Worm (Caenorhabditis elegans) whole organism, young adult: ENCODE results near the gene Y55H10A.2.
"Not testable (repeated sequence)": the region's sequence is repeated elsewhere in the genome, so short reads cannot be mapped to it uniquely, and the experiment has no call there.

Experiments used
- B0035.1 ChIP-seq: sonication (generic microtip); optimal IDR thresholded peaks from 2 replicates; lab custom pipeline; 2016; ENCODE audit warnings: missing genetic modification characterization, mild to moderate bottlenecking, missing compliant biosample characterization, missing genotype, missing genetic modification reagents
- B0261.1 ChIP-seq: sonication (generic microtip); optimal IDR thresholded peaks from 2 replicates; lab custom pipeline; 2016; ENCODE audit warnings: mild to moderate bottlenecking, missing genetic modification characterization, moderate library complexity, missing compliant biosample characterization
- B0336.3 ChIP-seq: fragments of 200-800 bp; sonication (Bioruptor generic); IDR thresholded peaks from 2 replicates; pipeline ENCODE4 v1.3.6; 2022; ENCODE audit warnings: missing genetic modification characterization, missing compliant biosample characterization
- F39B2.1 ChIP-seq: fragments of 200-800 bp; sonication (Bioruptor generic); IDR thresholded peaks from 2 replicates; pipeline ENCODE4 v1.3.6; 2022; ENCODE audit warnings: missing genetic modification reagents, missing genetic modification characterization, missing compliant biosample characterization
- F52B5.7 ChIP-seq: sonication (generic microtip); optimal IDR thresholded peaks from 2 replicates; lab custom pipeline; 2016; ENCODE audit warnings: mild to moderate bottlenecking, missing genetic modification characterization, missing compliant biosample characterization
- Y67H2A.10 ChIP-seq: fragments of 200-800 bp; sonication (Bioruptor generic); conservative IDR thresholded peaks from 2 replicates; pipeline ENCODE4 v1.3.6; 2022; ENCODE audit warnings: missing genetic modification reagents, missing genetic modification characterization, missing compliant biosample characterization
- Y95B8A.8 ChIP-seq: fragments of 200-800 bp; sonication (Bioruptor generic); IDR thresholded peaks from 2 replicates; pipeline ENCODE4 v1.3.6; 2022; ENCODE audit warnings: missing genetic modification reagents, missing genetic modification characterization, missing compliant biosample characterization
- aptf-3 ChIP-seq: fragments of 200-800 bp; sonication (Bioruptor generic); IDR thresholded peaks from 2 replicates; pipeline ENCODE4 v1.3.6; 2022; ENCODE audit warnings: missing genetic modification characterization, missing compliant biosample characterization
- bed-1 ChIP-seq: fragments of 200-800 bp; sonication (Bioruptor generic); IDR thresholded peaks from 2 replicates; pipeline ENCODE4 v1.3.6; 2022; ENCODE audit warnings: missing genetic modification reagents, missing genetic modification characterization, missing compliant biosample characterization
- bed-2 ChIP-seq: fragments of 200-800 bp; sonication (Bioruptor generic); IDR thresholded peaks from 2 replicates; pipeline ENCODE4 v1.3.6; 2022; ENCODE audit warnings: missing genetic modification reagents, missing genetic modification characterization, missing compliant biosample characterization
- cebp-1 ChIP-seq, 2 experiments: fragments of 200-800 bp in 1 of 2; sonication (Bioruptor generic) in 1 of 2; sonication (generic microtip) in 1 of 2; IDR thresholded peaks in 1 of 2; optimal IDR thresholded peaks in 1 of 2; 2 replicates each; pipeline versions ENCODE4 v1.3.6 to Lab custom; 2017 to 2022; ENCODE audit warnings: missing compliant biosample characterization in 2 of 2, missing genetic modification characterization in 2 of 2, mild to moderate bottlenecking in 1 of 2, missing genetic modification reagents in 1 of 2, moderate library complexity in 1 of 2
- cebp-2 ChIP-seq: fragments of 200-800 bp; sonication (Bioruptor generic); IDR thresholded peaks from 2 replicates; pipeline ENCODE4 v1.3.6; 2022; ENCODE audit warnings: missing genetic modification characterization, missing compliant biosample characterization
- ceh-58 ChIP-seq: fragments of 200-800 bp; sonication (Bioruptor generic); IDR thresholded peaks from 2 replicates; pipeline ENCODE4 v1.3.6; 2022; ENCODE audit warnings: missing genetic modification characterization, missing compliant biosample characterization
- dox-1 ChIP-seq: fragments of 200-800 bp; sonication (Bioruptor generic); IDR thresholded peaks from 2 replicates; pipeline ENCODE4 v1.3.6; 2022; ENCODE audit warnings: missing genetic modification reagents, missing genetic modification characterization, missing compliant biosample characterization
- dpl-1 ChIP-seq: fragments of 150-350 bp; optimal IDR thresholded peaks from 2 replicates; lab custom pipeline; 2014; ENCODE audit warnings: missing biosample characterization, missing genetic modification reagents, missing genetic modification characterization
- efl-1 ChIP-seq: fragments of 150-350 bp; optimal IDR thresholded peaks from 2 replicates; lab custom pipeline; 2014; ENCODE audit warnings: missing biosample characterization, missing genetic modification reagents, missing genetic modification characterization
- egl-18 ChIP-seq: fragments of 200-800 bp; sonication (Bioruptor generic); IDR thresholded peaks from 2 replicates; pipeline ENCODE4 v1.3.6; 2022; ENCODE audit warnings: missing genetic modification reagents, missing genetic modification characterization, missing compliant biosample characterization
- egrh-3 ChIP-seq: fragments of 200-800 bp; sonication (Bioruptor generic); IDR thresholded peaks from 2 replicates; pipeline ENCODE4 v1.3.6; 2022; ENCODE audit warnings: missing genetic modification reagents, missing genetic modification characterization, missing compliant biosample characterization
- gei-17 ChIP-seq: fragments of 200-800 bp; sonication (Bioruptor generic); optimal IDR thresholded peaks from 2 replicates; lab custom pipeline; 2018; ENCODE audit warnings: mild to moderate bottlenecking, missing genetic modification characterization, missing compliant biosample characterization
- hlh-26 ChIP-seq: fragments of 200-800 bp; sonication (Bioruptor generic); conservative IDR thresholded peaks from 2 replicates; pipeline ENCODE4 v1.3.6; 2022; ENCODE audit warnings: missing genetic modification reagents, missing genetic modification characterization, missing compliant biosample characterization
- hmg-1.2 ChIP-seq: fragments of 200-800 bp; sonication (Bioruptor generic); IDR thresholded peaks from 2 replicates; pipeline ENCODE4 v1.3.6; 2022; ENCODE audit warnings: missing genetic modification reagents, missing genetic modification characterization, missing compliant biosample characterization
- hmg-20 ChIP-seq: fragments of 200-800 bp; sonication (Bioruptor generic); IDR thresholded peaks from 2 replicates; pipeline ENCODE4 v1.3.6; 2022; ENCODE audit warnings: missing genetic modification reagents, missing genetic modification characterization, missing compliant biosample characterization
- hsf-1 ChIP-seq: fragments of 200-800 bp; sonication (Bioruptor generic); IDR thresholded peaks from 2 replicates; pipeline ENCODE4 v1.3.6; 2022; ENCODE audit warnings: missing genetic modification reagents, missing genetic modification characterization, missing compliant biosample characterization
- lsl-1 ChIP-seq: fragments of 200-800 bp; sonication (Bioruptor generic); optimal IDR thresholded peaks from 2 replicates; lab custom pipeline; 2018; ENCODE audit warnings: mild to moderate bottlenecking, missing genetic modification characterization, moderate library complexity, missing compliant biosample characterization
- madf-3 ChIP-seq: fragments of 200-800 bp; sonication (Bioruptor generic); IDR thresholded peaks from 2 replicates; pipeline ENCODE4 v1.3.6; 2022; ENCODE audit warnings: missing genetic modification reagents, missing genetic modification characterization, missing compliant biosample characterization
- mcd-1 ChIP-seq: fragments of 200-800 bp; sonication (Bioruptor generic); IDR thresholded peaks from 2 replicates; pipeline ENCODE4 v1.3.6; 2022; ENCODE audit warnings: missing genetic modification reagents, missing genetic modification characterization, missing compliant biosample characterization
- nfyb-1 ChIP-seq: fragments of 200-800 bp; sonication (Bioruptor generic); IDR thresholded peaks from 2 replicates; pipeline ENCODE4 v1.3.6; 2022; ENCODE audit warnings: missing genetic modification reagents, missing genetic modification characterization, missing compliant biosample characterization
- snpc-4 ChIP-seq, 5 experiments: fragments of 150-350 bp in 1 of 5; sonication (generic microtip) in 4 of 5; optimal IDR thresholded peaks; 2 replicates each; lab custom pipeline; 2014 to 2018; ENCODE audit warnings: missing genetic modification characterization in 5 of 5, missing biosample characterization in 3 of 5, antibody characterized with exemption in 2 of 5, mild to moderate bottlenecking in 2 of 5, missing compliant biosample characterization in 2 of 5, missing genotype in 2 of 5, moderate library complexity in 2 of 5, missing genetic modification reagents in 1 of 5
- somi-1 ChIP-seq: fragments of 200-800 bp; sonication (Bioruptor generic); optimal IDR thresholded peaks from 2 replicates; lab custom pipeline; 2018; ENCODE audit warnings: mild to moderate bottlenecking, missing genetic modification characterization, missing compliant biosample characterization
- tbp1 ChIP-seq: fragments of 200-800 bp; sonication (Bioruptor generic); optimal IDR thresholded peaks from 2 replicates; lab custom pipeline; 2018; ENCODE audit warnings: mild to moderate bottlenecking, missing genetic modification characterization, missing compliant biosample characterization
- unc-62 ChIP-seq: fragments of 150-350 bp; optimal IDR thresholded peaks from 2 replicates; lab custom pipeline; 2014; ENCODE audit warnings: missing biosample characterization, missing genetic modification reagents, missing genetic modification characterization
- zfh-2 ChIP-seq: fragments of 200-800 bp; sonication (Bioruptor generic); conservative IDR thresholded peaks from 2 replicates; pipeline ENCODE4 v1.3.6; 2022; ENCODE audit warnings: missing genetic modification reagents, missing genetic modification characterization, missing compliant biosample characterization
- ztf-22 ChIP-seq: fragments of 200-800 bp; sonication (Bioruptor generic); optimal IDR thresholded peaks from 2 replicates; lab custom pipeline; 2018; ENCODE audit warnings: mild to moderate bottlenecking, missing genetic modification characterization, moderate library complexity, missing compliant biosample characterization
- ztf-25 ChIP-seq: fragments of 200-800 bp; sonication (Bioruptor generic); IDR thresholded peaks from 2 replicates; pipeline ENCODE4 v1.3.6; 2022; ENCODE audit warnings: missing genetic modification reagents, missing genetic modification characterization, missing compliant biosample characterization
- ztf-28 ChIP-seq: fragments of 200-800 bp; sonication (Bioruptor generic); IDR thresholded peaks from 2 replicates; pipeline ENCODE4 v1.3.6; 2022; ENCODE audit warnings: missing genetic modification reagents, missing genetic modification characterization, missing compliant biosample characterization

Gene Y55H10A.2

ce11 chrIV:3389999-3390398 is 26.7 kb downstream of the Y55H10A.2 start, which contains the start of gene B0546.5:
B0546.5 (minus strand) TSS chrIV:3390099.
- not testable (repeated sequence) for TF ChIP-seq bed-1; madf-3 (GFP tag; lab: Robert Waterston, UW); B0035.1

- TF ChIP-seq nfyb-1 (GFP tag; lab: Robert Waterston, UW); gei-17; hlh-26 (GFP tag; lab: Robert Waterston, UW): not testable (repeated sequence)
These were observed 30.7 kb downstream of the Y55H10A.2 start, which contains the start of gene C04C3.4 for ce11 chrIV:3394066-3394465. C04C3.4 (plus strand) TSS chrIV:3394366.

- TF ChIP-seq snpc-4 (GFP tag; optimal IDR thresholded peaks at IDR 0.05; lab: Kevin White, UChicago) (no peak), snpc-4 (tag; optimal IDR thresholded peaks at IDR 0.05; lab: Kevin White, UChicago) (no peak), ztf-25 (GFP tag; lab: Robert Waterston, UW) (no peak), unc-62 (GFP tag; lab: Kevin White, UChicago) (no peak), Y67H2A.10 (no peak), somi-1 (GFP tag; lab: Kevin White, UChicago) (no peak), F39B2.1 (GFP tag; lab: Robert Waterston, UW) (no peak), madf-3 (GFP tag; lab: Robert Waterston, UW) (no peak)
These were observed 32.3 kb downstream of the Y55H10A.2 start, which contains the start of gene C04C3.14 for ce11 chrIV:3395581-3395980. C04C3.14 (plus strand) TSS chrIV:3395881.

ce11 chrIV:3398078-3398477 is 34.8 kb downstream of the Y55H10A.2 start:
- TF ChIP-seq egrh-3, result peak; percentile 50; the same call in 1 of the 2 replicates
- 0 out of 2 replicates have a peak, but pooled peaks have one; percentile 26 for TF ChIP-seq bed-2
- no peak for TF ChIP-seq tbp1
- no peak for TF ChIP-seq ztf-22 (GFP tag; lab: Kevin White, UChicago)
- no peak for TF ChIP-seq B0261.1
- TF ChIP-seq zfh-2 (GFP tag; lab: Robert Waterston, UW), result peak; percentile 62; the same call in 1 of the 2 replicates

- TF ChIP-seq cebp-2, result no peak
- no peak for TF ChIP-seq B0336.3 (GFP tag; lab: Robert Waterston, UW)
- TF ChIP-seq somi-1 (GFP tag; lab: Kevin White, UChicago), result no peak
- no peak for TF ChIP-seq hmg-20 (GFP tag; lab: Robert Waterston, UW)
- TF ChIP-seq dpl-1 (GFP tag; lab: Kevin White, UChicago), result peak; percentile 25
- no peak for TF ChIP-seq hsf-1 (GFP tag; lab: Robert Waterston, UW)
- peak; percentile 78 for TF ChIP-seq lsl-1 (GFP tag; lab: Kevin White, UChicago)
- no peak for TF ChIP-seq cebp-1 (GFP tag; IDR thresholded peaks at IDR 0.05; lab: Robert Waterston, UW)
- peak; percentile 8 for TF ChIP-seq cebp-1 (tag; optimal IDR thresholded peaks at IDR 0.05; lab: Kevin White, UChicago)
- TF ChIP-seq efl-1 (GFP tag; lab: Kevin White, UChicago), result peak; percentile 34
- no peak for TF ChIP-seq F52B5.7 (tag; lab: Kevin White, UChicago)
- peak; percentile 25; the same call in 1 of the 2 replicates for TF ChIP-seq hmg-1.2
- no peak for TF ChIP-seq ztf-28 (GFP tag; lab: Robert Waterston, UW)
- TF ChIP-seq tbp1, result peak; percentile 10
- TF ChIP-seq egl-18, result no peak
- peak; percentile 56; the same call in 1 of the 2 replicates for TF ChIP-seq dox-1 (GFP tag; lab: Robert Waterston, UW)
- TF ChIP-seq bed-1, result no peak
- no peak for TF ChIP-seq Y95B8A.8 (GFP tag; lab: Robert Waterston, UW)
- TF ChIP-seq aptf-3 (GFP tag; lab: Robert Waterston, UW), result no peak
- TF ChIP-seq ceh-58, result no peak
- peak; percentile 65 for TF ChIP-seq mcd-1 (GFP tag; lab: Robert Waterston, UW)
These were observed 35.8 kb downstream of the Y55H10A.2 start, which contains the start of the genes dyf-3 and pdhb-1 for ce11 chrIV:3399015-3399722. dyf-3 (minus strand) TSS chrIV:3399231. pdhb-1 (plus strand) TSS chrIV:3399672.
